Fruit fly (Drosophila melanogaster): Measurements from ENCODE around the gene tin.

Gene tin

DNA sequence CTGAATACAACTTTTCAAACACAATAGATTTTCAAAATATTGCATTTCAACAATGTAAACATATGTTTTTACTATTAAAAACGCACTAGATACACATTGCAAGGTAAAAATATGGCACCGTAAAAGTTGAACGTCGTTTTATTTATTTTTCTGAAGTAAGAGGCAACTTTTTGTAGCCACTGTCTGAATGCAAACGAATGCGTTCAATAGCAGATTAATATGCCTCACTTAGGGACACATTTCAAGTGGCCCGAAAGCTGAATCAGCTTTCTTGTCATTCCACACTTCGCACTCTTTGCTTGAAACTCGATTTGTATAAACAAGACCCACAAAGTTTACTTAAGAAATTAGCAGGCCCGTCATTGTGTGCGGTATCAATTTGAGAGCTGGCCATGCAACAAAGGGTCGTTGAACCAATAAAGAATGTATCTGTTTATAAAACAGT lies 28.9 kb upstream of the tin start (continued):
- TF ChIP-seq pb (GFP tag; optimal IDR thresholded peaks at IDR 0.05) (no peak), Oaz (GFP tag; IDR thresholded peaks at IDR 0.05) (no peak), CG1792 (GFP tag; optimal IDR thresholded peaks at IDR 0.05) (peak; percentile 33), Mes4 (GFP tag; optimal IDR thresholded peaks at IDR 0.05) (peak; percentile 39), CG7745 (tag; optimal IDR thresholded peaks at IDR 0.05) (peak; percentile 17), az2 (GFP tag; optimal IDR thresholded peaks at IDR 0.05) (no peak), CG18619 (GFP tag; optimal IDR thresholded peaks at IDR 0.05) (peak; percentile 27), CG31388 (GFP tag; optimal IDR thresholded peaks at IDR 0.05) (no peak), vvl (GFP tag; IDR thresholded peaks at IDR 0.05) (no peak), CG4282 (GFP tag; optimal IDR thresholded peaks at IDR 0.05) (no peak), trem (tag; optimal IDR thresholded peaks at IDR 0.05) (no peak), Rx (GFP tag; IDR thresholded peaks at IDR 0.05) (no peak), CG10274 (GFP tag; optimal IDR thresholded peaks at IDR 0.05) (no peak), CG15073 (GFP tag; optimal IDR thresholded peaks at IDR 0.05) (no peak), CG8281 (tag; optimal IDR thresholded peaks at IDR 0.05) (no peak), pum (GFP tag; optimal IDR thresholded peaks at IDR 0.05) (no peak), CG18476 (GFP tag; optimal IDR thresholded peaks at IDR 0.05) (no peak), dysf (GFP tag; IDR thresholded peaks at IDR 0.05) (no peak), ci (GFP tag; IDR thresholded peaks at IDR 0.05) (no peak), CG1602 (GFP tag; optimal IDR thresholded peaks at IDR 0.05) (no peak), CG8359 (GFP tag; optimal IDR thresholded peaks at IDR 0.05; ENCODE audit: borderline replicate concordance) (no peak), Sox102F (GFP tag; optimal IDR thresholded peaks at IDR 0.05) (no peak), CG15011 (GFP tag; optimal IDR thresholded peaks at IDR 0.05) (peak; percentile 51), Hey (tag; optimal IDR thresholded peaks at IDR 0.05) (no peak), CG17612 (GFP tag; IDR thresholded peaks at IDR 0.05) (no peak), CG14667 (GFP tag; IDR thresholded peaks at IDR 0.05) (no peak), pzg (GFP tag; optimal IDR thresholded peaks at IDR 0.05) (no peak), CG9437 (GFP tag; optimal IDR thresholded peaks at IDR 0.05) (no peak), CG13894 (tag; optimal IDR thresholded peaks at IDR 0.05) (no peak), Xrp1 (GFP tag; IDR thresholded peaks at IDR 0.05) (no peak), CG11085 (GFP tag; IDR thresholded peaks at IDR 0.05) (no peak), bab2 (GFP tag; optimal IDR thresholded peaks at IDR 0.05) (peak; percentile 27), lmd (GFP tag; IDR thresholded peaks at IDR 0.05) (no peak), fd96Cb (tag; optimal IDR thresholded peaks at IDR 0.05) (peak; percentile 8), pnt (GFP tag; optimal IDR thresholded peaks at IDR 0.05) (no peak), seq (GFP tag; IDR thresholded peaks at IDR 0.05) (no peak), CG6175 (GFP tag; IDR thresholded peaks at IDR 0.05) (no peak), HmgZ (tag; optimal IDR thresholded peaks at IDR 0.05) (no peak), CG8944 (GFP tag; optimal IDR thresholded peaks at IDR 0.05) (no peak), Doc2 (GFP tag; IDR thresholded peaks at IDR 0.05) (no peak), CG17328 (GFP tag; IDR thresholded peaks at IDR 0.05) (no peak), Asciz (GFP tag; optimal IDR thresholded peaks at IDR 0.05) (peak; percentile 81), dan (GFP tag; IDR thresholded peaks at IDR 0.05) (no peak), CG11695 (GFP tag; IDR thresholded peaks at IDR 0.05) (no peak), zfh1 (GFP tag; IDR thresholded peaks at IDR 0.05) (no peak), onecut (GFP tag; IDR thresholded peaks at IDR 0.05) (no peak; the same call in 1 of the 2 replicates), CG7357 (GFP tag; IDR thresholded peaks at IDR 0.05) (no peak), CG10431 (GFP tag; optimal IDR thresholded peaks at IDR 0.05) (no peak), Ssrp (tag; optimal IDR thresholded peaks at IDR 0.05) (no peak), nom (GFP tag; optimal IDR thresholded peaks at IDR 0.05) (no peak), CG17912 (GFP tag; optimal IDR thresholded peaks at IDR 0.05) (peak; percentile 75), chif (GFP tag; optimal IDR thresholded peaks at IDR 0.05) (no peak), CG2202 (tag; optimal IDR thresholded peaks at IDR 0.05) (peak; percentile 24)

Measured in whole organism, embryonic.